Worm (Caenorhabditis elegans): ENCODE data around the gene R05G6.1.

Gene R05G6.1

DNA sequence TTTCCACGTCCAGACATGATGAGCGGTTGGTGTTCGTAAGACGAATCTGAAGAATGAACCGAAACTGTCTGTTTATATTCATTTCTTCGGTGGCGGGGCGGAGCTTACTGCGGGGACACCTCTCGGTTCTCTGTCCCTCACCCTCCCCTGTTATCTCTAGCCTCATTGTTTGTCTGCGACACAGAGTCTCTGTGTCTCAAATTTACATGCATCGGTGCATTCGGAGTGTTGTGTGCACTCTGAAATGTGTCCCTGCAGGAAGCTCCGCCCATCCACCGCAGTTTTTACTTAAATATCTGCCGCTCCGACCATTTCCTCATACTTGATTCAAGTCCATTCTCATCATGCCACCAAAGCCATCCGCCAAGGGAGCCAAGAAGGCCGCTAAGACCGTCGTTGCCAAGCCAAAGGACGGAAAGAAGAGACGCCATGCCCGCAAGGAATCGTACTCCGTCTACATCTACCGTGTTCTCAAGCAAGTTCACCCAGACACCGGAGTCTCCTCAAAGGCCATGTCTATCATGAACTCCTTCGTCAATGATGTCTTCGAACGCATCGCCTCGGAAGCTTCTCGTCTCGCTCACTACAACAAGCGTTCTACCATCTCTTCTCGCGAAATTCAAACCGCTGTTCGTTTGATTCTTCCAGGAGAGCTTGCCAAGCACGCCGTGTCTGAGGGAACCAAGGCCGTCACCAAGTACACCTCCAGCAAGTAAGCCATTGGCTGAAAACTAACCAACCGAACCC lies 46.1 kb upstream of the R05G6.1 start, which contains the start of the genes his-61 and his-62 (continued):
- peak; percentile 42 for TF ChIP-seq nhr-90 (tag; optimal IDR thresholded peaks at IDR 0.05)
- TF ChIP-seq lin-54 (GFP tag; optimal IDR thresholded peaks at IDR 0.05), result no peak
- TF ChIP-seq ztf-26 (tag; optimal IDR thresholded peaks at IDR 0.05), result no peak
- no peak for TF ChIP-seq nfya-2 (GFP tag; IDR thresholded peaks at IDR 0.05)
- no peak for TF ChIP-seq die-1 (tag; optimal IDR thresholded peaks at IDR 0.05)
- no peak for TF ChIP-seq akir-1 (GFP tag; optimal IDR thresholded peaks at IDR 0.05)
- TF ChIP-seq K12H6.12 (tag; optimal IDR thresholded peaks at IDR 0.05), result no peak
- TF ChIP-seq rcor-1 (GFP tag; IDR thresholded peaks at IDR 0.05), result peak; percentile 9; the same call in 1 of the 2 replicates
- no peak for TF ChIP-seq egl-18 (GFP tag; IDR thresholded peaks at IDR 0.05)
- TF ChIP-seq snpc-1.1 (tag; optimal IDR thresholded peaks at IDR 0.05; ENCODE audit: insufficient read depth), result no peak
- no peak for TF ChIP-seq K11D2.4 (GFP tag; IDR thresholded peaks at IDR 0.05)
- TF ChIP-seq attf-5 (GFP tag; optimal IDR thresholded peaks at IDR 0.05), result no peak
- no peak for TF ChIP-seq snpc-4 (GFP tag; optimal IDR thresholded peaks at IDR 0.05)
- peak; percentile 4 to 74 (median 61) for TF ChIP-seq snpc-4 (tag; optimal IDR thresholded peaks at IDR 0.05)
- TF ChIP-seq madf-6 (GFP tag; IDR thresholded peaks at IDR 0.05), result 0 out of 2 replicates have a peak, but pooled peaks have one; percentile 38
- no peak for TF ChIP-seq somi-1 (GFP tag; optimal IDR thresholded peaks at IDR 0.05)
- no peak for TF ChIP-seq athp-1 (tag; optimal IDR thresholded peaks at IDR 0.05)
- no peak for TF ChIP-seq attf-3 (GFP tag; conservative IDR thresholded peaks at IDR 0.05)
- no peak for TF ChIP-seq xnd-1 (tag; optimal IDR thresholded peaks at IDR 0.05)
- TF ChIP-seq aptf-3 (GFP tag; IDR thresholded peaks at IDR 0.05), result peak; percentile 62; the same call in 1 of the 2 replicates
- peak; percentile 23 for TF ChIP-seq tlf-1 (GFP tag; optimal IDR thresholded peaks at IDR 0.05)
- no peak for TF ChIP-seq sea-2 (GFP tag; IDR thresholded peaks at IDR 0.05)
- no peak for TF ChIP-seq egrh-3 (GFP tag; IDR thresholded peaks at IDR 0.05)
- peak; percentile 73 for TF ChIP-seq nhr-80 (tag; optimal IDR thresholded peaks at IDR 0.05)
- 0 out of 2 replicates have a peak, but pooled peaks have one; percentile 26 for TF ChIP-seq madf-8 (GFP tag; conservative IDR thresholded peaks at IDR 0.05)
- peak; percentile 63; the same call in 1 of the 2 replicates for TF ChIP-seq pbrm-1 (GFP tag; IDR thresholded peaks at IDR 0.05)
- no peak for TF ChIP-seq tbx-9 (tag; optimal IDR thresholded peaks at IDR 0.05; ENCODE audit: borderline replicate concordance)
- no peak for TF ChIP-seq ceh-27 (GFP tag; optimal IDR thresholded peaks at IDR 0.05)
- TF ChIP-seq cebp-1 (GFP tag; IDR thresholded peaks at IDR 0.05), result no peak
- peak; percentile 6 for TF ChIP-seq cebp-1 (tag; optimal IDR thresholded peaks at IDR 0.05)
- TF ChIP-seq F55B11.4 (tag; optimal IDR thresholded peaks at IDR 0.05; ENCODE audit: borderline replicate concordance, insufficient read depth), result no peak
- no peak for TF ChIP-seq mxl-1 (tag; optimal IDR thresholded peaks at IDR 0.05)
- peak; percentile 15; the same call in 1 of the 2 replicates for TF ChIP-seq hsf-1 (GFP tag; IDR thresholded peaks at IDR 0.05)
- TF ChIP-seq D2030.7 (GFP tag; IDR thresholded peaks at IDR 0.05), result peak; percentile 68
- TF ChIP-seq ztf-28 (GFP tag; IDR thresholded peaks at IDR 0.05), result peak; percentile 76; the same call in 1 of the 2 replicates
- no peak for TF ChIP-seq nfya-1 (tag; optimal IDR thresholded peaks at IDR 0.05; ENCODE audit: borderline replicate concordance, insufficient read depth)
- peak; percentile 56 for TF ChIP-seq Y53G8AR.9 (GFP tag; conservative IDR thresholded peaks at IDR 0.05)
- TF ChIP-seq F39B2.1 (GFP tag; IDR thresholded peaks at IDR 0.05), result peak; percentile 98
- no peak for TF ChIP-seq mel-28 (tag; optimal IDR thresholded peaks at IDR 0.05; ENCODE audit: borderline replicate concordance)
- peak; percentile 20 for TF ChIP-seq hrde-1 (tag; optimal IDR thresholded peaks at IDR 0.05; ENCODE audit: borderline replicate concordance)
- no peak for TF ChIP-seq sdz-38 (tag; optimal IDR thresholded peaks at IDR 0.05)
- TF ChIP-seq dox-1 (GFP tag; IDR thresholded peaks at IDR 0.05), result peak; percentile 82
- TF ChIP-seq him-1 (tag; optimal IDR thresholded peaks at IDR 0.05), result no peak
- TF ChIP-seq pha-4 (tag; optimal IDR thresholded peaks at IDR 0.05), result no peak
- no peak for TF ChIP-seq repo-1 (tag; optimal IDR thresholded peaks at IDR 0.05)
- no peak for TF ChIP-seq gei-17 (GFP tag; optimal IDR thresholded peaks at IDR 0.05)
- no peak for TF ChIP-seq lsy-27 (tag; optimal IDR thresholded peaks at IDR 0.05; ENCODE audit: borderline replicate concordance, insufficient read depth)
